Fruit fly (Drosophila melanogaster) whole organism, embryonic: ENCODE data around the gene Jon66Cii.

ENCODE experiments used
- CG10267 ChIP-seq: fragments of 200-800 bp; sonication (Bioruptor generic); optimal IDR thresholded peaks from 2 replicates; lab custom pipeline; 2018; ENCODE audit warnings: missing biosample characterization, mild to moderate bottlenecking, missing genetic modification characterization, moderate library complexity
- CG10431 ChIP-seq: fragments of 200-800 bp; sonication (Bioruptor generic); optimal IDR thresholded peaks from 3 replicates; lab custom pipeline; 2018; ENCODE audit warnings: missing biosample characterization, mild to moderate bottlenecking, missing genetic modification characterization
- CG10462 ChIP-seq: fragments of 200-800 bp; sonication (Bioruptor generic); optimal IDR thresholded peaks from 2 replicates; lab custom pipeline; 2016; ENCODE audit warnings: missing biosample characterization, missing genetic modification characterization
- CG10565 ChIP-seq: fragments of 200-800 bp; sonication (Bioruptor generic); optimal IDR thresholded peaks from 3 replicates; lab custom pipeline; 2016; ENCODE audit warnings: missing biosample characterization, mild to moderate bottlenecking, missing genetic modification characterization
- CG11456 ChIP-seq: fragments of 200-800 bp; sonication (Bioruptor generic); IDR thresholded peaks from 3 replicates; pipeline ENCODE4 v1.3.6; 2022; ENCODE audit warnings: missing biosample characterization, missing genetic modification characterization
- CG12391 ChIP-seq: fragments of 200-800 bp; sonication (Bioruptor generic); optimal IDR thresholded peaks from 3 replicates; lab custom pipeline; 2018; ENCODE audit warnings: missing biosample characterization, mild to moderate bottlenecking, missing genetic modification characterization, moderate library complexity
- CG12744 ChIP-seq: fragments of 200-800 bp; sonication (Bioruptor generic); optimal IDR thresholded peaks from 2 replicates; lab custom pipeline; 2016; ENCODE audit warnings: missing biosample characterization, missing genetic modification characterization
- CG12942 ChIP-seq: fragments of 200-800 bp; sonication (Bioruptor generic); optimal IDR thresholded peaks from 3 replicates; lab custom pipeline; 2016; ENCODE audit warnings: missing biosample characterization, missing genetic modification characterization
- CG14441 ChIP-seq: fragments of 200-800 bp; sonication (Bioruptor generic); IDR thresholded peaks from 2 replicates; pipeline ENCODE4 v1.3.6; 2022; ENCODE audit warnings: missing biosample characterization, missing genetic modification characterization
- CG1603 ChIP-seq: fragments of 200-800 bp; sonication (Bioruptor generic); optimal IDR thresholded peaks from 2 replicates; lab custom pipeline; 2019; ENCODE audit warnings: missing biosample characterization, mild to moderate bottlenecking, missing genetic modification characterization, moderate library complexity
- CG17359 ChIP-seq: fragments of 200-800 bp; sonication (Bioruptor generic); optimal IDR thresholded peaks from 3 replicates; lab custom pipeline; 2018; ENCODE audit warnings: missing biosample characterization, mild to moderate bottlenecking, missing genetic modification characterization, moderate library complexity
- CG18011 ChIP-seq: fragments of 200-800 bp; sonication (Bioruptor generic); optimal IDR thresholded peaks from 2 replicates; lab custom pipeline; 2017; ENCODE audit warnings: missing biosample characterization, missing genetic modification characterization, mild to moderate bottlenecking, moderate library complexity, missing genotype
- CG2129 ChIP-seq: fragments of 200-800 bp; sonication (Bioruptor generic); IDR thresholded peaks from 2 replicates; pipeline ENCODE4 v1.3.6; 2022; ENCODE audit warnings: missing biosample characterization, missing genetic modification characterization; ENCODE audit not compliant: partially characterized antibody
- CG31224 ChIP-seq: fragments of 200-800 bp; sonication (Bioruptor generic); IDR thresholded peaks from 2 replicates; pipeline ENCODE4 v1.3.6; 2022; ENCODE audit warnings: missing biosample characterization, missing genetic modification characterization
- CG33557 ChIP-seq: fragments of 200-800 bp; sonication (Bioruptor generic); optimal IDR thresholded peaks from 2 replicates; lab custom pipeline; 2019; ENCODE audit warnings: missing biosample characterization, mild to moderate bottlenecking, missing genetic modification characterization, moderate library complexity
- CG4282 ChIP-seq: fragments of 200-800 bp; sonication (Bioruptor generic); optimal IDR thresholded peaks from 2 replicates; lab custom pipeline; 2016; ENCODE audit warnings: missing biosample characterization, missing genetic modification characterization
- CG5245 ChIP-seq: fragments of 200-800 bp; sonication (Bioruptor generic); optimal IDR thresholded peaks from 3 replicates; lab custom pipeline; 2016; ENCODE audit warnings: missing biosample characterization, missing genetic modification characterization
- CG9817 ChIP-seq: fragments of 200-800 bp; sonication (Bioruptor generic); optimal IDR thresholded peaks from 2 replicates; lab custom pipeline; 2018; ENCODE audit warnings: missing biosample characterization, mild to moderate bottlenecking, missing genetic modification characterization, moderate library complexity
- Dbx ChIP-seq: fragments of 200-800 bp; sonication (Bioruptor generic); IDR thresholded peaks from 3 replicates; pipeline ENCODE4 v1.3.6; 2022; ENCODE audit warnings: missing biosample characterization, missing genetic modification characterization
- Dip2 ChIP-seq: fragments of 200-800 bp; sonication (Bioruptor generic); IDR thresholded peaks from 2 replicates; pipeline ENCODE4 v1.3.6; 2022; ENCODE audit warnings: missing biosample characterization, missing genetic modification characterization
- H2.0 ChIP-seq: fragments of 200-800 bp; sonication (Bioruptor generic); IDR thresholded peaks from 2 replicates; pipeline ENCODE4 v1.3.6; 2022; ENCODE audit warnings: missing biosample characterization, missing genetic modification characterization
- HmgD ChIP-seq: fragments of 200-800 bp; sonication (Bioruptor generic); optimal IDR thresholded peaks from 3 replicates; lab custom pipeline; 2016; ENCODE audit warnings: missing biosample characterization, missing genetic modification characterization
- Mes4 ChIP-seq: fragments of 200-800 bp; sonication (Bioruptor generic); optimal IDR thresholded peaks from 2 replicates; lab custom pipeline; 2016; ENCODE audit warnings: missing biosample characterization, missing genetic modification characterization
- Neu2 ChIP-seq: fragments of 200-800 bp; sonication (Bioruptor generic); optimal IDR thresholded peaks from 3 replicates; lab custom pipeline; 2016; ENCODE audit warnings: missing biosample characterization, missing genetic modification characterization, borderline replicate concordance
- NfI ChIP-seq: fragments of 200-800 bp; sonication (Bioruptor generic); optimal IDR thresholded peaks from 3 replicates; lab custom pipeline; 2018; ENCODE audit warnings: missing biosample characterization, mild to moderate bottlenecking, missing genetic modification characterization, moderate library complexity
- Poxn ChIP-seq: fragments of 200-800 bp; sonication (Bioruptor generic); IDR thresholded peaks from 2 replicates; pipeline ENCODE4 v1.3.6; 2022; ENCODE audit warnings: missing biosample characterization, missing genetic modification characterization
- Sox102F ChIP-seq: fragments of 200-800 bp; sonication (Bioruptor generic); optimal IDR thresholded peaks from 2 replicates; lab custom pipeline; 2018; ENCODE audit warnings: missing biosample characterization, mild to moderate bottlenecking, missing genetic modification characterization, moderate library complexity
- YL-1 ChIP-seq: fragments of 200-800 bp; sonication (Bioruptor generic); optimal IDR thresholded peaks from 3 replicates; lab custom pipeline; 2017; ENCODE audit warnings: missing biosample characterization, mild to moderate bottlenecking, missing genetic modification characterization
- chinmo ChIP-seq: fragments of 200-800 bp; sonication (Bioruptor generic); IDR thresholded peaks from 4 replicates; pipeline ENCODE4 v1.3.6; 2022; ENCODE audit warnings: missing biosample characterization, missing genetic modification characterization; ENCODE audit not compliant: partially characterized antibody
- corto ChIP-seq: fragments of 200-800 bp; sonication (Bioruptor generic); optimal IDR thresholded peaks from 2 replicates; lab custom pipeline; 2016; ENCODE audit warnings: missing biosample characterization, mild to moderate bottlenecking, missing genetic modification characterization, moderate library complexity
- crc ChIP-seq: fragments of 200-800 bp; sonication (Bioruptor generic); optimal IDR thresholded peaks from 2 replicates; lab custom pipeline; 2016; ENCODE audit warnings: missing biosample characterization, missing genetic modification characterization
- cwo ChIP-seq: fragments of 200-800 bp; sonication (Bioruptor generic); optimal IDR thresholded peaks from 3 replicates; lab custom pipeline; 2017; ENCODE audit warnings: missing biosample characterization, missing genetic modification characterization, mild to moderate bottlenecking, moderate library complexity, missing genetic modification reagents
- dm ChIP-seq: fragments of 200-800 bp; sonication (Bioruptor generic); optimal IDR thresholded peaks from 3 replicates; lab custom pipeline; 2016; ENCODE audit warnings: missing biosample characterization, missing genetic modification characterization
- dpn ChIP-seq, 2 experiments: fragments of 200-800 bp; sonication (Bioruptor generic); optimal IDR thresholded peaks; 3 replicates each; lab custom pipeline; 2016; ENCODE audit warnings: missing biosample characterization in 2 of 2, missing genetic modification characterization in 2 of 2
- eyg ChIP-seq: fragments of 200-800 bp; sonication (Bioruptor generic); optimal IDR thresholded peaks from 3 replicates; lab custom pipeline; 2016; ENCODE audit warnings: missing biosample characterization, missing genetic modification characterization
- gem ChIP-seq: fragments of 200-800 bp; sonication (Bioruptor generic); optimal IDR thresholded peaks from 2 replicates; lab custom pipeline; 2019; ENCODE audit warnings: missing biosample characterization, mild to moderate bottlenecking, missing genetic modification characterization, moderate library complexity
- inv ChIP-seq: fragments of 200-800 bp; sonication (Bioruptor generic); IDR thresholded peaks from 2 replicates; pipeline ENCODE4 v1.3.6; 2022; ENCODE audit warnings: missing biosample characterization, missing genetic modification characterization; ENCODE audit not compliant: partially characterized antibody
- knrl ChIP-seq: fragments of 200-800 bp; sonication (Bioruptor generic); IDR thresholded peaks from 3 replicates; pipeline ENCODE4 v1.3.6; 2022; ENCODE audit warnings: missing biosample characterization, missing genetic modification characterization; ENCODE audit not compliant: partially characterized antibody
- luna ChIP-seq: fragments of 200-800 bp; sonication (Bioruptor generic); optimal IDR thresholded peaks from 2 replicates; lab custom pipeline; 2016; ENCODE audit warnings: missing biosample characterization, missing genetic modification characterization
- nerfin-1 ChIP-seq: fragments of 200-800 bp; sonication (Bioruptor generic); optimal IDR thresholded peaks from 3 replicates; lab custom pipeline; 2019; ENCODE audit warnings: missing biosample characterization, mild to moderate bottlenecking, missing genetic modification characterization, moderate library complexity
- nerfin-2 ChIP-seq: fragments of 200-800 bp; sonication (Bioruptor generic); IDR thresholded peaks from 2 replicates; pipeline ENCODE4 v1.3.6; 2022; ENCODE audit warnings: missing biosample characterization, missing genetic modification characterization; ENCODE audit not compliant: partially characterized antibody
- nom ChIP-seq: fragments of 200-800 bp; sonication (Bioruptor generic); optimal IDR thresholded peaks from 2 replicates; lab custom pipeline; 2017; ENCODE audit warnings: missing biosample characterization, missing genetic modification characterization, mild to moderate bottlenecking, moderate library complexity, missing genetic modification reagents
- org-1 ChIP-seq: fragments of 200-800 bp; sonication (Bioruptor generic); optimal IDR thresholded peaks from 2 replicates; lab custom pipeline; 2017; ENCODE audit warnings: missing biosample characterization, missing genetic modification characterization
- rib ChIP-seq: fragments of 200-800 bp; sonication (Bioruptor generic); IDR thresholded peaks from 2 replicates; pipeline ENCODE4 v1.3.6; 2022; ENCODE audit warnings: missing biosample characterization, missing genetic modification characterization
- ro ChIP-seq: fragments of 200-800 bp; sonication (Bioruptor generic); IDR thresholded peaks from 2 replicates; pipeline ENCODE4 v1.3.6; 2022; ENCODE audit warnings: missing biosample characterization, missing genetic modification characterization
- row ChIP-seq: fragments of 200-800 bp; sonication (Bioruptor generic); IDR thresholded peaks from 3 replicates; pipeline ENCODE4 v1.3.6; 2022; ENCODE audit warnings: missing biosample characterization, missing genetic modification characterization
- sima ChIP-seq: fragments of 200-800 bp; sonication (Bioruptor generic); optimal IDR thresholded peaks from 2 replicates; lab custom pipeline; 2016; ENCODE audit warnings: missing biosample characterization, missing genetic modification characterization
- sr ChIP-seq: fragments of 200-800 bp; sonication (Bioruptor generic); IDR thresholded peaks from 3 replicates; pipeline ENCODE4 v1.3.6; 2022; ENCODE audit warnings: missing biosample characterization, missing genetic modification characterization

Jon66Cii gene

dm6 chr3L:8346100-8346980 is 47.1 kb downstream of the Jon66Cii start, which contains the start of the genes CG7182 and GAPcenA (continued):
- TF ChIP-seq CG1603 (tag; lab: Kevin White, UChicago), result no peak
- TF ChIP-seq CG17359 (tag; lab: Kevin White, UChicago), result peak; percentile 69
- TF ChIP-seq CG14441 (GFP tag; lab: Robert Waterston, UW), result no peak; the same call in 1 of the 2 replicates
- TF ChIP-seq CG12744 (GFP tag; lab: Kevin White, UChicago), result peak; percentile 10
- TF ChIP-seq chinmo (GFP tag; lab: Robert Waterston, UW), result peak; percentile 76; the same call in 1 of the 4 replicates
- TF ChIP-seq crc (GFP tag; lab: Kevin White, UChicago), result no peak
- peak; percentile 34; the same call in 1 of the 2 replicates for TF ChIP-seq CG31224 (GFP tag; lab: Robert Waterston, UW)
- TF ChIP-seq sima (GFP tag; lab: Kevin White, UChicago), result no peak
- peak; percentile 63 for TF ChIP-seq cwo
- TF ChIP-seq CG10565 (GFP tag; lab: Kevin White, UChicago), result no peak
- TF ChIP-seq rib (GFP tag; lab: Robert Waterston, UW), result no peak
- no peak for TF ChIP-seq Neu2
- TF ChIP-seq nerfin-1, result peak; percentile 67
- no peak for TF ChIP-seq gem (tag; lab: Kevin White, UChicago)
- peak; percentile 81 for TF ChIP-seq CG12391 (tag; lab: Kevin White, UChicago)
- no peak for TF ChIP-seq HmgD
- peak; percentile 24 to 63 for TF ChIP-seq dpn (GFP tag; optimal IDR thresholded peaks at IDR 0.05; lab: Kevin White, UChicago)
- peak; percentile 18 for TF ChIP-seq nom (GFP tag; lab: Kevin White, UChicago)
- peak; percentile 76 for TF ChIP-seq YL-1 (GFP tag; lab: Kevin White, UChicago)
- peak; percentile 45 for TF ChIP-seq CG10462 (GFP tag; lab: Kevin White, UChicago)
- 0 out of 2 replicates have a peak, but pooled peaks have one; percentile 31 for TF ChIP-seq CG2129 (GFP tag; lab: Robert Waterston, UW)
- TF ChIP-seq CG12942, result peak; percentile 50
- peak; percentile 71; the same call in 2 of the 3 replicates for TF ChIP-seq knrl
- peak; percentile 75 for TF ChIP-seq NfI
- TF ChIP-seq CG18011 (GFP tag; lab: Kevin White, UChicago), result no peak
- peak; percentile 34 for TF ChIP-seq CG5245
- peak; percentile 45 for TF ChIP-seq CG10431 (GFP tag; lab: Kevin White, UChicago)
- no peak for TF ChIP-seq H2.0
- TF ChIP-seq CG4282 (GFP tag; lab: Kevin White, UChicago), result peak; percentile 3
- TF ChIP-seq CG33557, result peak; percentile 76
- TF ChIP-seq row (GFP tag; lab: Robert Waterston, UW), result peak; percentile 85
- TF ChIP-seq dm, result peak; percentile 91
- TF ChIP-seq org-1 (GFP tag; lab: Kevin White, UChicago), result peak; percentile 27
- TF ChIP-seq CG10267 (tag; lab: Kevin White, UChicago), result peak; percentile 99
- peak; percentile 61; the same call in 1 of the 2 replicates for TF ChIP-seq nerfin-2
- peak; percentile 15 for TF ChIP-seq luna
- no peak for TF ChIP-seq Mes4 (GFP tag; lab: Kevin White, UChicago)
- no peak for TF ChIP-seq ro (GFP tag; lab: Robert Waterston, UW)
- peak; percentile 68 for TF ChIP-seq CG9817 (tag; lab: Kevin White, UChicago)
- TF ChIP-seq Poxn (GFP tag; lab: Robert Waterston, UW), result no peak
- no peak for TF ChIP-seq CG11456
- TF ChIP-seq inv (GFP tag; lab: Robert Waterston, UW), result no peak
- peak; percentile 46; the same call in 1 of the 3 replicates for TF ChIP-seq Dbx (GFP tag; lab: Robert Waterston, UW)
- no peak for TF ChIP-seq Dip2 (GFP tag; lab: Robert Waterston, UW)
- TF ChIP-seq corto (GFP tag; lab: Kevin White, UChicago), result no peak
- TF ChIP-seq sr (GFP tag; lab: Robert Waterston, UW), result peak; percentile 17; the same call in 1 of the 3 replicates
- TF ChIP-seq eyg (GFP tag; lab: Kevin White, UChicago), result no peak
- peak; percentile 61 for TF ChIP-seq Sox102F (GFP tag; lab: Kevin White, UChicago)
